Worm (Caenorhabditis elegans) whole organism, L4/young adult: ENCODE results near the gene sams-3.

Source experiments
- W03F9.2 ChIP-seq: fragments of 150-350 bp; optimal IDR thresholded peaks from 2 replicates; lab custom pipeline; 2014; ENCODE audit warnings: missing biosample characterization, missing genetic modification characterization
- dao-5 ChIP-seq: sonication (generic microtip); optimal IDR thresholded peaks from 2 replicates; lab custom pipeline; 2016; ENCODE audit warnings: missing genotype, missing genetic modification characterization, moderate library complexity, missing compliant biosample characterization
- him-1 ChIP-seq: sonication (generic microtip); optimal IDR thresholded peaks from 2 replicates; lab custom pipeline; 2016; ENCODE audit warnings: missing genotype, missing genetic modification reagents, missing genetic modification characterization, missing compliant biosample characterization

DNA sequence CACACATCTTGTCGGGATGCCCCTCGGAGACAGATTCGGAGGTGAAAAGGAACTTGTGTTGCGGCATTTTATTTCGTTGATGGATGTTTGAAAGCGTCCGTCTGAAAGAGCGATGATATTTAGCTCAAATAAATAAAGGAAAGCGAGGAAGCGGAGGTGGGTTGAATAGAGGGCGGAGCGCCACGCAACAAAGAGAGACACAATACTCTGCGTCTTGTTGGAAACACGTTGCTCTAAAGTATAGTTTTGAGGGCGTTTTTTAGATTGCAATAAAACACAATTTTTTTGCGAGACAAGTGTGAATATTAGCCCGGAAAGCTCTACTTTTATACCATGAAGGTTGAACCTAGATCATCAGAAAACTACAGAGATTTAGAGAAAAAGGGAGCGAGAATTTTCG, 2.2 kb upstream of the sams-3 start, which contains the start of gene sams-4:
- no peak for TF ChIP-seq W03F9.2
- no peak for TF ChIP-seq him-1 (tag; lab: Kevin White, UChicago)
- TF ChIP-seq dao-5 (tag; lab: Kevin White, UChicago) = no peak
